Fruit fly (Drosophila melanogaster) whole organism, adult: ENCODE measurements around the gene eIF1.
A peak's percentile ranks its signal among the peaks of the same experiment; 100 is the strongest.

Source experiments
- CG11617 ChIP-seq: fragments of 200-800 bp; sonication (Bioruptor generic); optimal IDR thresholded peaks from 2 replicates; lab custom pipeline; 2017; ENCODE audit warnings: mild to moderate bottlenecking, missing biosample characterization, missing genetic modification reagents, missing genetic modification characterization
- CG12768 ChIP-seq: fragments of 200-800 bp; sonication (Bioruptor generic); optimal IDR thresholded peaks from 2 replicates; lab custom pipeline; 2017; ENCODE audit warnings: missing biosample characterization, missing genetic modification characterization, mild to moderate bottlenecking, moderate library complexity, missing genetic modification reagents
- CG14711 ChIP-seq: fragments of 200-800 bp; sonication (Bioruptor generic); optimal IDR thresholded peaks from 2 replicates; lab custom pipeline; 2018; ENCODE audit warnings: missing biosample characterization, mild to moderate bottlenecking, missing genetic modification characterization, moderate library complexity
- CG1620 ChIP-seq: fragments of 200-800 bp; sonication (Bioruptor generic); optimal IDR thresholded peaks from 2 replicates; lab custom pipeline; 2016; ENCODE audit warnings: missing biosample characterization, missing genetic modification characterization
- CG33017 ChIP-seq: fragments of 200-800 bp; sonication (Bioruptor generic); optimal IDR thresholded peaks from 2 replicates; lab custom pipeline; 2018; ENCODE audit warnings: missing biosample characterization, mild to moderate bottlenecking, missing genetic modification characterization, moderate library complexity
- CG5204 ChIP-seq: fragments of 200-800 bp; sonication (Bioruptor generic); optimal IDR thresholded peaks from 2 replicates; lab custom pipeline; 2016; ENCODE audit warnings: missing biosample characterization, missing genetic modification characterization
- CG7045 ChIP-seq: fragments of 200-800 bp; sonication (Bioruptor generic); optimal IDR thresholded peaks from 2 replicates; lab custom pipeline; 2017; ENCODE audit warnings: missing biosample characterization, mild to moderate bottlenecking, missing genetic modification characterization
- CG7101 ChIP-seq: fragments of 200-800 bp; sonication (Bioruptor generic); optimal IDR thresholded peaks from 2 replicates; lab custom pipeline; 2018; ENCODE audit warnings: missing biosample characterization, mild to moderate bottlenecking, missing genetic modification characterization, moderate library complexity
- Clk ChIP-seq: fragments of 200-800 bp; sonication (Bioruptor generic); optimal IDR thresholded peaks from 2 replicates; lab custom pipeline; 2017; ENCODE audit warnings: missing biosample characterization, missing genetic modification characterization
- Crg-1 ChIP-seq: fragments of 200-800 bp; sonication (Bioruptor generic); optimal IDR thresholded peaks from 2 replicates; lab custom pipeline; 2016; ENCODE audit warnings: missing biosample characterization, missing genetic modification characterization
- Hr96 ChIP-seq: fragments of 200-800 bp; sonication (Bioruptor generic); optimal IDR thresholded peaks from 2 replicates; lab custom pipeline; 2016; ENCODE audit warnings: missing biosample characterization, missing genetic modification characterization
- Mnt ChIP-seq: fragments of 200-800 bp; sonication (Bioruptor generic); optimal IDR thresholded peaks from 2 replicates; lab custom pipeline; 2016; ENCODE audit warnings: missing biosample characterization, mild to moderate bottlenecking, missing genetic modification characterization
- bab1 ChIP-seq: fragments of 200-800 bp; sonication (Bioruptor generic); optimal IDR thresholded peaks from 3 replicates; lab custom pipeline; 2019; ENCODE audit warnings: missing biosample characterization, mild to moderate bottlenecking, missing genetic modification characterization, moderate library complexity
- cic ChIP-seq: fragments of 200-800 bp; sonication (Bioruptor generic); optimal IDR thresholded peaks from 2 replicates; lab custom pipeline; 2017; ENCODE audit warnings: missing biosample characterization, mild to moderate bottlenecking, missing genetic modification characterization, moderate library complexity
- cnc ChIP-seq, 2 experiments: fragments of >200 bp; optimal IDR thresholded peaks; 2 replicates each; lab custom pipeline; 2017
- kay ChIP-seq: fragments of 200-800 bp; sonication (Bioruptor generic); peaks from one replicate; lab custom pipeline; 2016; ENCODE audit warnings: missing biosample characterization, missing genetic modification characterization, borderline replicate concordance
- ovo ChIP-seq: fragments of 200-800 bp; sonication (Bioruptor generic); optimal IDR thresholded peaks from 2 replicates; lab custom pipeline; 2016; ENCODE audit warnings: missing biosample characterization, missing genetic modification characterization
- pad ChIP-seq: fragments of 200-800 bp; sonication (Bioruptor generic); optimal IDR thresholded peaks from 3 replicates; lab custom pipeline; 2017; ENCODE audit warnings: missing biosample characterization, missing genetic modification characterization, mild to moderate bottlenecking, moderate library complexity, missing genetic modification reagents
- tj ChIP-seq: fragments of 200-800 bp; sonication (Bioruptor generic); optimal IDR thresholded peaks from 3 replicates; lab custom pipeline; 2017; ENCODE audit warnings: missing biosample characterization, mild to moderate bottlenecking, missing genetic modification characterization, moderate library complexity
- toe ChIP-seq: fragments of 200-800 bp; sonication (Bioruptor generic); optimal IDR thresholded peaks from 2 replicates; lab custom pipeline; 2016; ENCODE audit warnings: missing biosample characterization, missing genetic modification characterization

Gene eIF1

DNA sequence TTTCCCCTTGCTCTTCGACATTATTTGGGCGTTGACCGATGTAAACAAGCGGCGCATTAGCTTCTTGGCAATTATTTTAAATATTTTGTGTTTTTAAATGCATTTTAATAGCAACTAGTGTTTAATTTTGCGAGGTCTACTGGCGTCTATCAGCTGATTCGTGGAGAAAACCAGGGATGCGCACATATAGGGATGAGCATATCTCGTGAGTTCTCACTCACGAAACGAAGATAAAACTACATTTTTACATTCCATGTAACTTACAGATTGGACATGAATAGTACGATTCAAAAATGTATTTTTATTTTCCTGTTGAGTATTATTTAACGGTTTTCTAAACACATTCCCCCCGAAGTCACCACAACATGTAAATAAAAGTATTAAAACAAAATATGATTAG is 25.7 kb upstream of the eIF1 start, which contains the start of gene CG14966:
CG14966 (minus strand) TSS at position 168 of the 400 bp plus-strand sequence.
- TF ChIP-seq CG1620 (GFP tag; lab: Kevin White, UChicago) (peak; percentile 32), bab1 (GFP tag; lab: Kevin White, UChicago) (peak; percentile 80), pad (GFP tag; lab: Kevin White, UChicago) (no peak), kay (GFP tag; lab: Kevin White, UChicago) (no peak), ovo (GFP tag; lab: Kevin White, UChicago) (peak; percentile 54), Clk (GFP tag; lab: Kevin White, UChicago) (no peak), CG33017 (tag; lab: Kevin White, UChicago) (peak; percentile 6), cnc (optimal IDR thresholded peaks at IDR 0.05; lab: Kevin White, UChicago) (no peak), Crg-1 (GFP tag; lab: Kevin White, UChicago) (no peak), CG7045 (GFP tag; lab: Kevin White, UChicago) (peak; percentile 5), cic (GFP tag; lab: Kevin White, UChicago) (peak; percentile 2), CG14711 (no peak), CG12768 (GFP tag; lab: Kevin White, UChicago) (no peak), CG11617 (peak; percentile 40), toe (GFP tag; lab: Kevin White, UChicago) (peak; percentile 23), Hr96 (no peak), CG7101 (peak; percentile 50), CG5204 (GFP tag; lab: Kevin White, UChicago) (no peak), tj (peak; percentile 32), Mnt (GFP tag; lab: Kevin White, UChicago) (peak; percentile 57)

DNA sequence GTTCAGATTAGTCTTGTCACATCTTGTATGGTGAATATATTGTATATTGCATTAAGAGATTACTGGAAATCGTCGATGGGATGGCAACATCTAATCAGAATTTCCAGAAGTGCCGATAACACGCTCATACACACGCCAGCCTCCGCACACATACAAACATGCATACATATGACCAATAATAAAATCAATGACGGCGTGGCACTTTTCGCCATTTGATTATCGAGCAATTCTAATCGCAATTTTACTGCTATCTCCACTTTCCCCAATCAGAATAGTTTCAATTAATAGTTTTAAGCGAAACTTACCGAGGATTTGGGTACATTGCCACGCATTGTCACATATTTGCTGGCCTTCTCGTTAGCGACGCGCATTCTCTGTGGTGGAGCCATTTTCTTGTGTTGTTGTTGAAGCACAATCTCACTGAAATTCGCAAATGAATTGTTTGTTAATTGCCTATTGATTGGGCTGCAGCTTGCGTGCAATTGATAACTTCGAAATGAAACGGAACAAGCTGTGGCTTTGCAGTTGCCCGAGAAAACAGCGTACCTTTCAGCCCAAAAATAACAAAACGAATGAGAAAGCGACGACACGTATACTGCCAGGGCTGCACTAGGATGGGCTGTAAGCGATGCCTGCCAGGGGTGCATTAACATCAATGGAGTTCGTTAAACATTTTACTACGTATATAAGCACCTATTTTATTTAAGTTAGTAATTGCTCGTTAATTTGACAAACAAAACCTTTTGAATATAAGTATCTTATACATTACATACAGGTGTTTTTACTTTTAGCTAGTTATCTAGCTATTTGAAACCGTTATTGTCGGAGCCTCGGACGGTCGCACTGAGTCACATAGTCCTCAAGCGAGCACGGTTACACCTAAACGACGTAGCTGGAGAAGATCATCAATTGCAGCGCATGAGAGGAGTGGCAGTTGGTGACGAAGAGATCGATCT is 24.4 kb upstream of the eIF1 start, which contains the start of the genes CG32276 and gry:
CG32276 (minus strand) TSS at position 601 of the 956 bp plus-strand sequence.
gry (plus strand) TSS at position 644 of the 956 bp plus-strand sequence.
- TF ChIP-seq Mnt (GFP tag; lab: Kevin White, UChicago): peak; percentile 90
- peak; percentile 71 for TF ChIP-seq pad (GFP tag; lab: Kevin White, UChicago)
- TF ChIP-seq CG33017 (tag; lab: Kevin White, UChicago): peak; percentile 62
- no peak for TF ChIP-seq kay (GFP tag; lab: Kevin White, UChicago)
- peak; percentile 91 for TF ChIP-seq bab1 (GFP tag; lab: Kevin White, UChicago)
- TF ChIP-seq Hr96: peak; percentile 87
- peak; percentile 65 for TF ChIP-seq tj
- peak; percentile 81 for TF ChIP-seq CG14711
- peak; percentile 88 for TF ChIP-seq CG7101
- peak; percentile 82 for TF ChIP-seq CG1620 (GFP tag; lab: Kevin White, UChicago)
- peak; percentile 87 for TF ChIP-seq CG11617
- TF ChIP-seq Clk (GFP tag; lab: Kevin White, UChicago): peak; percentile 49
- peak; percentile 74 for TF ChIP-seq Crg-1 (GFP tag; lab: Kevin White, UChicago)
- TF ChIP-seq CG12768 (GFP tag; lab: Kevin White, UChicago): peak; percentile 78
- TF ChIP-seq cnc (optimal IDR thresholded peaks at IDR 0.05; lab: Kevin White, UChicago): no peak
- peak; percentile 58 for TF ChIP-seq cic (GFP tag; lab: Kevin White, UChicago)
- TF ChIP-seq ovo (GFP tag; lab: Kevin White, UChicago): peak; percentile 91
- peak; percentile 93 for TF ChIP-seq toe (GFP tag; lab: Kevin White, UChicago)
- TF ChIP-seq CG7045 (GFP tag; lab: Kevin White, UChicago): peak; percentile 82
- TF ChIP-seq CG5204 (GFP tag; lab: Kevin White, UChicago): peak; percentile 82

DNA sequence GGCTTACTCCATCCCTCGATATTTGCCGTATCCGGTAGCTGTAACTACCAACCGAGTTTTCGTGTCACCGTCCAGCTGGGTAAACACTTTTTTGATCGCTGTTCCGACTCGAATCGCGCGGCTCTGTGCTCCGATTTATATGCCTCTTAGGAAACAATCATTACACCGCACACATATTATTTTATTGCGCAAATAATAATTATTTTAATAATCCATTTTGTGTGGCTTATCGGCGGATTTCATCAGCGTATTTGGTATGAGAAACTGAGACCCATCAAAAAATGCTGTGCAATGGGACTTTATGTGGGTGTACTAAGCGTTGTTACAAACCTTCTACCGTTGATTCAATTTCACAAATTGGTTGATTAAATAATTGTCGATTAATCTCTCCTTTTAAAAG is 20.1 kb upstream of the eIF1 start, which contains the start of gene CG32271:
CG32271 (minus strand) TSS at position 101 of the 400 bp plus-strand sequence.
- TF ChIP-seq CG5204 (GFP tag; lab: Kevin White, UChicago) (no peak), CG11617 (no peak), pad (GFP tag; lab: Kevin White, UChicago) (no peak), toe (GFP tag; lab: Kevin White, UChicago) (no peak), Hr96 (no peak), Mnt (GFP tag; lab: Kevin White, UChicago) (no peak), CG7045 (GFP tag; lab: Kevin White, UChicago) (no peak), tj (no peak), cnc (optimal IDR thresholded peaks at IDR 0.05; lab: Kevin White, UChicago) (no peak), CG33017 (tag; lab: Kevin White, UChicago) (no peak), cic (GFP tag; lab: Kevin White, UChicago) (no peak), ovo (GFP tag; lab: Kevin White, UChicago) (no peak), CG12768 (GFP tag; lab: Kevin White, UChicago) (no peak)

DNA sequence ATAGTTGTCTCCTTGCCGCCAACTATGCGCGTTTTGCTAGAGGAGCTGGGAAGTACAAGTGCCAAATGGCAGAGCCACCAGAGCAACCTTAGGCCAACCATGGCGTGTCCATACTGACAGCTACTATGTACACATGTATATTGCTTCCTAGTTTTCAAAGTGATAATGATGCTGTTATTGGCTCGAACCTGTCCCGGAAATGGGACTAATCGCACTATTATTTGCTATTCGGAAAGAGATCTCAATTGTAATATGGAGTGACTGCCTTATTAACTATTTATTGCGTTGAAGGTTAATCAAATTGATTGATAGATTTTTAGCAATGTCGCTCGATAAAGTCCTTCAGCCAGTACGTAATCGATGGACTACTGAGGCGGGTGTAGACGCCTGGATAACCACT is 18.8 kb upstream of the eIF1 start, which contains the start of gene CG33159:
CG33159 (minus strand) TSS at position 101 of the 400 bp plus-strand sequence.
- TF ChIP-seq bab1 (GFP tag; lab: Kevin White, UChicago): no peak
- no peak for TF ChIP-seq pad (GFP tag; lab: Kevin White, UChicago)
- no peak for TF ChIP-seq CG7101
- TF ChIP-seq ovo (GFP tag; lab: Kevin White, UChicago): no peak
- no peak for TF ChIP-seq kay (GFP tag; lab: Kevin White, UChicago)
- TF ChIP-seq Crg-1 (GFP tag; lab: Kevin White, UChicago): no peak
- TF ChIP-seq CG14711: no peak
- no peak for TF ChIP-seq toe (GFP tag; lab: Kevin White, UChicago)
- TF ChIP-seq CG33017 (tag; lab: Kevin White, UChicago): no peak
- TF ChIP-seq CG12768 (GFP tag; lab: Kevin White, UChicago): no peak
- no peak for TF ChIP-seq cnc (optimal IDR thresholded peaks at IDR 0.05; lab: Kevin White, UChicago)
- TF ChIP-seq CG5204 (GFP tag; lab: Kevin White, UChicago): no peak
- TF ChIP-seq Mnt (GFP tag; lab: Kevin White, UChicago): no peak
- TF ChIP-seq CG7045 (GFP tag; lab: Kevin White, UChicago): no peak
- no peak for TF ChIP-seq Hr96
- TF ChIP-seq tj: no peak
- TF ChIP-seq cic (GFP tag; lab: Kevin White, UChicago): no peak
- TF ChIP-seq Clk (GFP tag; lab: Kevin White, UChicago): no peak
